Worm (Caenorhabditis elegans) whole organism, early embryonic: Measurements from ENCODE around the gene dmd-6.

ENCODE experiments used
- B0310.2 ChIP-seq: sonication (generic microtip); optimal IDR thresholded peaks from 2 replicates; lab custom pipeline; 2016; ENCODE audit warnings: mild to moderate bottlenecking, missing genetic modification characterization, missing compliant biosample characterization
- F13C5.2 ChIP-seq: sonication (generic microtip); optimal IDR thresholded peaks from 2 replicates; lab custom pipeline; 2017; ENCODE audit warnings: mild to moderate bottlenecking, missing genetic modification characterization, inconsistent platforms, missing compliant biosample characterization
- aly-1 ChIP-seq: sonication (generic microtip); optimal IDR thresholded peaks from 2 replicates; lab custom pipeline; 2016; ENCODE audit warnings: missing genetic modification characterization, missing compliant biosample characterization
- ama-1 ChIP-seq: fragments of 150-350 bp; optimal IDR thresholded peaks from 2 replicates; lab custom pipeline; 2014
- ceh-13 ChIP-seq: fragments of 200-800 bp; sonication (Bioruptor generic); optimal IDR thresholded peaks from 2 replicates; lab custom pipeline; 2018; ENCODE audit warnings: mild to moderate bottlenecking, missing genetic modification characterization, missing compliant biosample characterization
- ceh-36 ChIP-seq: sonication (generic microtip); optimal IDR thresholded peaks from 2 replicates; lab custom pipeline; 2016; ENCODE audit warnings: missing genetic modification characterization, inconsistent platforms, missing compliant biosample characterization
- ets-7 ChIP-seq: sonication (generic microtip); optimal IDR thresholded peaks from 2 replicates; lab custom pipeline; 2016; ENCODE audit warnings: missing genotype, missing genetic modification characterization, missing compliant biosample characterization
- flt-1 ChIP-seq: fragments of 200-800 bp; sonication (Bioruptor generic); IDR thresholded peaks from 2 replicates; pipeline ENCODE4 v1.3.6; 2022; ENCODE audit warnings: missing genetic modification characterization, missing compliant biosample characterization
- hmbx-1 ChIP-seq: sonication (generic microtip); optimal IDR thresholded peaks from 2 replicates; lab custom pipeline; 2016; ENCODE audit warnings: mild to moderate bottlenecking, missing genetic modification characterization, missing compliant biosample characterization
- hmg-4 ChIP-seq: fragments of 200-800 bp; sonication (Bioruptor generic); optimal IDR thresholded peaks from 2 replicates; lab custom pipeline; 2018; ENCODE audit warnings: mild to moderate bottlenecking, missing genetic modification characterization, missing compliant biosample characterization
- hnd-1 ChIP-seq: sonication (generic microtip); optimal IDR thresholded peaks from 2 replicates; lab custom pipeline; 2016; ENCODE audit warnings: missing genetic modification characterization, missing compliant biosample characterization
- pes-1 ChIP-seq: fragments of 200-800 bp; sonication (Bioruptor generic); IDR thresholded peaks from 2 replicates; pipeline ENCODE4 v1.3.6; 2022; ENCODE audit warnings: missing genetic modification reagents, missing genetic modification characterization, missing compliant biosample characterization
- scrt-1 ChIP-seq: fragments of 200-800 bp; sonication (Bioruptor generic); IDR thresholded peaks from 2 replicates; pipeline ENCODE4 v1.3.6; 2022; ENCODE audit warnings: missing genetic modification characterization, missing compliant biosample characterization
- sea-1 ChIP-seq: fragments of 200-800 bp; sonication (Bioruptor generic); conservative IDR thresholded peaks from 2 replicates; pipeline ENCODE4 v1.3.6; 2022; ENCODE audit warnings: missing genetic modification characterization, missing compliant biosample characterization
- tbx-11 ChIP-seq: fragments of 200-800 bp; sonication (Bioruptor generic); IDR thresholded peaks from 2 replicates; pipeline ENCODE4 v1.3.6; 2022; ENCODE audit warnings: missing genetic modification characterization, missing compliant biosample characterization
- tbx-37 ChIP-seq: fragments of 200-800 bp; sonication (Bioruptor generic); conservative IDR thresholded peaks from 2 replicates; pipeline ENCODE4 v1.3.6; 2022; ENCODE audit warnings: missing genetic modification reagents, missing genetic modification characterization, missing compliant biosample characterization
- tra-4 ChIP-seq: sonication (generic microtip); optimal IDR thresholded peaks from 2 replicates; lab custom pipeline; 2017; ENCODE audit warnings: missing genetic modification characterization, missing compliant biosample characterization

The dmd-6 gene

DNA sequence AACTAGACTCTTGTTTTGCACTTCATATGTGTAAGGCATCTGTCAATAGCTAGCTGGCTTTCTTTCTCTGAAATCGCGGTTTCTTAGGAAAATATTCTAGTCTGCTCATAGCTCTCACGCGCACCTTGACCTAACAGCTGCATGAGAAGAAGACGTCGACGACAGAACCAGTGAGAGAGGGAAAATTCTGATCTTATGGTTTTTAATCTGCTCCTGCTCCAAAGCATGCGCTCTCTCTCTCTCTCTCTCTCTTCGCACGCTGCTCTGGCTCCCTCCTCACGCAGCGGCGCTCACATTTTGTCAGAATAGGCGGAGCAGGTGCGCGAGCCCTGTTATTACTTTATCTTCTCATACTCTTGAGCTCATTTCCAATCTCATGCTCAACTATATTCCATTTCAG, 5.7 kb downstream of the dmd-6 start:
- no peak for TF ChIP-seq ceh-13 (GFP tag; lab: Kevin White, UChicago)
- no peak for TF ChIP-seq ama-1 (lab: Kevin White, UChicago)
- TF ChIP-seq F13C5.2, result no peak
- TF ChIP-seq hmg-4, result no peak
- TF ChIP-seq B0310.2 (tag; lab: Kevin White, UChicago), result peak; percentile 2
- no peak for TF ChIP-seq ceh-36

DNA sequence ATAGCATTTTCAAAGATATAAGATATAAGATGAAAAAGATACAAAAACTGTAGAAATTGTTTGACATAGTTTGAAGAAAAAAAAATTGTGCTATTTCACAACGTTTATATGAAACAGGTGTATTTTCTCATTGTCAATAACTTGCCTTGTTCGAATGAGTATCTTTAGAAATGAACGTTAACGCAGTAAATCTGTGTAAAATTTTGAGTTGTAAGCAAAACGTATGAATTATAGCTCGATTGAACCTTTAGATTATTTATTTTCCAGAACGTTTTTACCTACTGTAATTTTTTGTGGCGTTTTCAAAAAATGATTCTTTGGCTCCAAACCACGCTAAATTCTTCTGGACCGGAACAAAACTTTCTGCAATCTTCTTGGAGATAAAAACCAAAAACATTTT, 15.3 kb downstream of the dmd-6 start:
- TF ChIP-seq tra-4, result no peak
- no peak for TF ChIP-seq F13C5.2
- TF ChIP-seq tbx-37 (GFP tag; lab: Robert Waterston, UW), result no peak
- no peak for TF ChIP-seq ets-7

DNA sequence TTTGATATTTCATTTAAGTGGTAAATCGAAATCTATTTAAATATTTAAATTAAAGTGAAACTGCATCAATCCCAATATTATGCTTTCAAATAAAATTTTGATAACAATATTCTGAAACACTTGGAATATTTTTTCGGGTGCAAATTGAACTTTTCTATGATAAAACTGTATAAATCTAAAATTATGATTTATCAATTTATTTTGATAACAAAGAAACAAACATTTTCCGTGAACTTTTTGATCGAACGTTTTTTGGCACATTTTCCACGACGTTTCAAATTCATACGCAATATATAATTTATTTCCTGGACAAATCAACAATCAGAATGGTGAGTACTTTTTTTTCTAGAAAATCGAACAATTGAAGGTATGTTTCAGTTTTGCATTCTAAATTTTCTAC, 16.4 kb downstream of the dmd-6 start, which contains the start of gene irld-4:
TSS of gene irld-4 (plus strand) at position 301 of the 400 bp plus-strand sequence.
- no peak for TF ChIP-seq tra-4
- no peak for TF ChIP-seq ceh-36
- no peak for TF ChIP-seq tbx-11 (GFP tag; lab: Robert Waterston, UW)
- TF ChIP-seq ets-7, result no peak
- TF ChIP-seq flt-1 (GFP tag; lab: Robert Waterston, UW), result no peak
- TF ChIP-seq scrt-1 (GFP tag; lab: Robert Waterston, UW), result no peak

DNA sequence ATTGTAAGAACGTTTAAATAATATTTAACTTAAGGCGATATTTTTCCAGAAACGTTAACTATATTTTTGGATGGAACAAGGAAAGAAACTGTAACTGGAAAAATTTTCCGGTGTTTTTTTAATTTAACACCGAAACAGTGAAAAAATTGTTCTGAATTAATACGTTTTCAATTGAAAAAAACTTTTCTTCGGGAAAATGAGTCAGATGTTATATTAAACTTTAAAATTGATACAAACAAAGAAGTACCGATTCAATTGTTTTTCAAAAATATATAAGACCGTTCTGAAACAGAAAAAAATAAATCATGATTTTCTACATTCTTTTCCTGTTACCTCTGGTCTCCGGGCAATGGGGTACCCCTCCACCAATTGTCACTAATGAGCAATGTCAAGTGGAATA, 18.4 kb downstream of the dmd-6 start, which contains the start of gene ule-2:
TSS of gene ule-2 (plus strand) at position 301 of the 400 bp plus-strand sequence.
- TF ChIP-seq scrt-1 (GFP tag; lab: Robert Waterston, UW) (no peak), tbx-11 (GFP tag; lab: Robert Waterston, UW) (no peak), F13C5.2 (no peak), hmbx-1 (tag; lab: Kevin White, UChicago) (no peak)

DNA sequence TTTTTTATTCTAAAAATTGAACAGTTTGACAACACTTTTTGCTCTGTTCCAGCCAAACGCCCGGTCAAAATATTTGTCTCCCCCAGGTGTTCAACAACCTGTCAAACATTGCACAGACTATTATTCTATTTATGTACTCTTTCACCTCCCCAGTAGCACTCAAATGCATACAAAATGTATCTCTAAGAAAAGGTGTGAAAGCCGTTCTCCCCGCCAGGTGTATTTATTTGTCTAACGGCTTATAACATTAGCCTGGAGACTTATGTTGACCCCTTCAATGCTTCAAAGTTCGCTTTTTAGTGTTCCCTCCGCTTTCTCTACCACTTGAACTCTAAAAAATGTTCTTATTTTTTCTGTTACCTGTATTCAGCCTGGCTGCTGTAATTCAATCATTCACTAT, 21.0 kb downstream of the dmd-6 start, which contains the start of gene srlf-27:
TSS of gene srlf-27 (plus strand) at position 301 of the 400 bp plus-strand sequence.
- TF ChIP-seq scrt-1 (GFP tag; lab: Robert Waterston, UW), result no peak
- TF ChIP-seq tra-4, result no peak
- TF ChIP-seq ceh-36, result no peak
- TF ChIP-seq F13C5.2, result no peak
- no peak for TF ChIP-seq hmg-4
- TF ChIP-seq ama-1 (lab: Kevin White, UChicago), result no peak
- no peak for TF ChIP-seq aly-1
- TF ChIP-seq B0310.2 (tag; lab: Kevin White, UChicago), result no peak
- TF ChIP-seq tbx-37 (GFP tag; lab: Robert Waterston, UW), result no peak
- TF ChIP-seq flt-1 (GFP tag; lab: Robert Waterston, UW), result no peak
- no peak for TF ChIP-seq sea-1 (GFP tag; lab: Robert Waterston, UW)
- TF ChIP-seq tbx-11 (GFP tag; lab: Robert Waterston, UW), result no peak
- no peak for TF ChIP-seq hnd-1 (tag; lab: Kevin White, UChicago)
- no peak for TF ChIP-seq ceh-13 (GFP tag; lab: Kevin White, UChicago)
- no peak for TF ChIP-seq pes-1 (GFP tag; lab: Robert Waterston, UW)
- TF ChIP-seq hmbx-1 (tag; lab: Kevin White, UChicago), result no peak
- TF ChIP-seq ets-7, result no peak

DNA sequence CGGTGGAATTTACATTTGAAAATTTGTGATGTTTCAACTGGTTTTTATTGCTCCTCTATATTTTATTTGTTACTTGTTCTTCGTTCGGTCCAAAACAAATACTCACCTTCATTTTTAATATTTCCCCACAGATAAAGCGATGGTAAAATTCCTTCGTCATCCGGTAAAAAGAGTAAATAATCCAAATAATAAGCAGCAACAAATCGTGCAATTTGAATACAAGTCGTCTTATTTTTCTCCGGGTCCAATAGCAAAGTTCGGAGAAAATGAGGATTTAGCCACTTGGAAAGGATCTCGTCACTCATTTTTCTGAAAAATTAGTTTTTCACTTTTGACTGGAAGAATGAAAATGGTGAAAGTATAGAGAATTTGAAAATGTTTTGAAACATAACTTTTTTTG, 36.7 kb downstream of the dmd-6 start, which contains the start of gene talp-3:
TSS of gene talp-3 (minus strand) at position 315 of the 400 bp plus-strand sequence.
- TF ChIP-seq hmbx-1 (tag; lab: Kevin White, UChicago) (no peak), F13C5.2 (no peak), sea-1 (GFP tag; lab: Robert Waterston, UW) (no peak)

DNA sequence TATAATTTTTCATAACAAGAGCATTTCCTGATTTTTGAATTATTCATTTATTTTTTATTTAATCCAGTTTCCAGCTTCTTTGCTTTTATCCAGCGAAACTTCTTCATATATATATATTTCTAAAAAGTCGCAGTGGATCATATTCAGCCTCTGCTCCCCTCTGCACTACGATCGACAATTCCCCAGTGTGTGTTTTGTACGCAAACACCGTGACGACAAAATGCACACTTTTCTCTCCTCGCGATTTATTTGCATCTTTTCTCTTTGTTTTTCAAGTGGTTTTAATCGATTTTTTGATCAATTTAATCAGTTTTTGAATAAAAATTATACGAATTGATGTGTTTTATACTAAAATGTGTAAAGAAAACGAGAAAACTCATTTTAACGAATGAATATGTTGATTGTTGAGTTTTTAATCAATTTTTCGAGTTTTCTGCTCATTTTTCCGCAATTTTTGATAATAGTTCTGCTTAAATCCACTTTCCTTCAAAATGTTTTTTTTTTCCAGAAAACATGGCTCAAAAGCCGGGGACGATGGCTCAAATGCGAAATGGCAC, 40.2 kb downstream of the dmd-6 start, which contains the start of gene Y57G11C.33:
TSS of gene Y57G11C.33 (plus strand) at position 507 of the 557 bp plus-strand sequence.
- TF ChIP-seq F13C5.2, result peak; percentile 14
- no peak for TF ChIP-seq tra-4

DNA sequence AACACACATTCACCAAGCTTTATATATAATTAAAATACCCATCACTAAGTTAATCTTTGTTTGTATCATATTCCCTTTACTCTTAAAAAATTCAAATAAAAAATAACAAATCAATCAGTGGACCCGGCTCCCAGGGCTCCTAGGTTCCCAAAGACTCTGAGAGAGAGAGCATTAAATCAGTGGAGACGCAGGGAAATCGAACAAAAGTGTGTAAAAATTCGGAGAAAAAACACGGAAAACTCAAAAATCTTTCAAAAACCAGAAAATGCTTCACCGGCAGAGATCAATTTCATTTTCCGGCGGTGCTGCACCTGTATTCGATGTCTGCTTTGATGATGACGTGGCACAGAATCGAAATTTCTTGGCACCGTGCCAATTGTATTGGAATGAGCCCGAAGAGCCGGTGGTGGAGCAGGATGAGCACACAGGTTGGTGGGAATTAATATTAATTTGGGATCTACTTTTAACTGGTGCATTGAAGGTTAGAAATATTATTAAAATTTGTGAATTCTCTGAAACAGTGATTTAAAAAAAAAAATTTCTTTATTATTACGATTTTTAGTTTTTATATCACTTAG, 41.7 kb downstream of the dmd-6 start, which contains the start of gene anoh-2:
TSS of gene anoh-2 (plus strand) at position 255 of the 578 bp plus-strand sequence.
- no peak for TF ChIP-seq hmbx-1 (tag; lab: Kevin White, UChicago)
- TF ChIP-seq ets-7, result no peak
- TF ChIP-seq tbx-37 (GFP tag; lab: Robert Waterston, UW), result no peak
- no peak for TF ChIP-seq scrt-1 (GFP tag; lab: Robert Waterston, UW)
- TF ChIP-seq ceh-13 (GFP tag; lab: Kevin White, UChicago), result no peak
- no peak for TF ChIP-seq B0310.2 (tag; lab: Kevin White, UChicago)
- TF ChIP-seq tbx-11 (GFP tag; lab: Robert Waterston, UW), result no peak
- TF ChIP-seq pes-1 (GFP tag; lab: Robert Waterston, UW), result no peak
- no peak for TF ChIP-seq sea-1 (GFP tag; lab: Robert Waterston, UW)
- TF ChIP-seq hnd-1 (tag; lab: Kevin White, UChicago), result no peak
- TF ChIP-seq F13C5.2, result no peak
- TF ChIP-seq flt-1 (GFP tag; lab: Robert Waterston, UW), result no peak
- TF ChIP-seq aly-1, result no peak
- TF ChIP-seq ama-1 (lab: Kevin White, UChicago), result no peak
- TF ChIP-seq tra-4, result no peak

DNA sequence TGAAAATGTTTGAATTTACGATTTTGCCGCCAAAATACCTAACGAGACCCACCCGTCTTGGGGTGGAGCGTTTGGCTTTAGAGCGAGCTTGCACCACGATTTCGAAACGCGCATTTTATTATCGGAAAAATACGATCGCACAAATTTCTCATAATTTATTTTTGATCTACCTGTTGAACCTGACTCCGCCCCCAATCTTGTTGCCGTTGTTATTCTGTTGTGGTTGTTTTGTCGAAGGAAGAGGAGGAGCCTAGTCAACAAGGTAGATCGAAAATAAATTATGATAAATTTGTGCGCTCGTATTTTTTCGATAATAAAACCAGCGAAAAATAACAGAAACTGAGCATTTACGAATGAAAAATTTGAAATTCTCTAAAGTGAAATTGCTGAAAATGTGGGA, 42.5 kb downstream of the dmd-6 start:
- TF ChIP-seq sea-1 (GFP tag; lab: Robert Waterston, UW) (no peak), ceh-36 (no peak), F13C5.2 (no peak), hnd-1 (tag; lab: Kevin White, UChicago) (no peak), flt-1 (GFP tag; lab: Robert Waterston, UW) (no peak), B0310.2 (tag; lab: Kevin White, UChicago) (no peak), tbx-37 (GFP tag; lab: Robert Waterston, UW) (no peak)
